Worm (Caenorhabditis elegans) whole organism, L1 larva: ENCODE data around the gene acs-1.

Source experiments
- lin-15B ChIP-seq: fragments of 150-350 bp; sonication (generic microtip); optimal IDR thresholded peaks from 3 replicates; lab custom pipeline; 2014; ENCODE audit warnings: missing biosample characterization, missing genetic modification characterization
- lin-39 ChIP-seq: fragments of 150-350 bp; optimal IDR thresholded peaks from 2 replicates; lab custom pipeline; 2014; ENCODE audit warnings: missing biosample characterization, missing genetic modification reagents, missing genetic modification characterization
- pqm-1 ChIP-seq: sonication (generic microtip); optimal IDR thresholded peaks from 3 replicates; lab custom pipeline; 2017; ENCODE audit warnings: missing biosample characterization, missing genetic modification characterization

- TF ChIP-seq lin-15B (tag; lab: Kevin White, UChicago) (no peak), lin-39 (tag; lab: Kevin White, UChicago) (no peak), pqm-1 (tag; lab: Kevin White, UChicago) (no peak)
These were observed 23.5 kb downstream of the acs-1 start for ce11 chrV:6548309-6548708.
